Worm (Caenorhabditis elegans) whole organism, mixed stage, embryonic: Measurements from ENCODE around the gene F32B6.4.

Source experiments
- ces-1 ChIP-seq: fragments of 150-350 bp; optimal IDR thresholded peaks from 2 replicates; lab custom pipeline; 2014; ENCODE audit warnings: missing biosample characterization, missing genetic modification reagents, missing genetic modification characterization
- elt-3 ChIP-seq: fragments of 150-350 bp; optimal IDR thresholded peaks from 2 replicates; lab custom pipeline; 2014; ENCODE audit warnings: missing biosample characterization, missing genetic modification characterization
- lsy-2 ChIP-seq: fragments of 150-350 bp; optimal IDR thresholded peaks from 2 replicates; lab custom pipeline; 2014; ENCODE audit warnings: missing biosample characterization, missing genetic modification characterization
- sptf-1 ChIP-seq: sonication (generic microtip); optimal IDR thresholded peaks from 2 replicates; lab custom pipeline; 2017; ENCODE audit warnings: mild to moderate bottlenecking, missing genetic modification characterization, moderate library complexity, missing compliant biosample characterization
- unc-39 ChIP-seq: fragments of 150-350 bp; optimal IDR thresholded peaks from 2 replicates; lab custom pipeline; 2014; ENCODE audit warnings: missing biosample characterization, missing genetic modification characterization
- unc-62 ChIP-seq: fragments of 150-350 bp; optimal IDR thresholded peaks from 2 replicates; lab custom pipeline; 2014; ENCODE audit warnings: missing biosample characterization, missing genetic modification reagents, missing genetic modification characterization

DNA sequence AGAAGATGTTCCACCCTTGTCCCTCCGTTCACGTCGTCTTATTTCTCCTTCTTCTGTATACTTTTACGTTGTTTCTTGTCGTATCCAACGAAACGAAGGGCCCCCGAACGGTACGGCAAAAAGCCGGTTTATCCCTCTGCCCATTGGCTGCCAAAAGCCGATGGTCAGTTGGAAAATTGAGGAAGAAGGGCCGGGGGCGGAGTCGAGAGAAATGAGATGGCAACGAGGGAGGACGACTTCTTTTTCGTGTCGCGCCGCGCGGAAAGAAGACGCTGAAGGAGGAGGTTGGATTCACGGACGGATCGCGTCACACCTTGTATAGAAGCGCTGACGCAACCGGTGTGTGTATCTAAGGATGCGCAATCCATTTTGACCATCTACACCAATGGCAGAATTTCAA, 23.3 kb upstream of the F32B6.4 start:
- TF ChIP-seq unc-39 (tag; lab: Kevin White, UChicago) (no peak), sptf-1 (tag; lab: Kevin White, UChicago) (no peak), ces-1 (no peak), lsy-2 (no peak), elt-3 (tag; lab: Kevin White, UChicago) (no peak), unc-62 (GFP tag; lab: Kevin White, UChicago) (no peak)
